Worm (Caenorhabditis elegans) whole organism, young adult: ENCODE results near the gene ugt-21.
A peak's percentile ranks its signal among the peaks of the same experiment; 100 is the strongest.

Source experiments
- B0019.2 ChIP-seq: fragments of 200-800 bp; sonication (Bioruptor generic); conservative IDR thresholded peaks from 2 replicates; pipeline ENCODE4 v1.3.6; 2022; ENCODE audit warnings: missing genetic modification reagents, missing genetic modification characterization, missing compliant biosample characterization
- F52B5.7 ChIP-seq: sonication (generic microtip); optimal IDR thresholded peaks from 2 replicates; lab custom pipeline; 2016; ENCODE audit warnings: mild to moderate bottlenecking, missing genetic modification characterization, missing compliant biosample characterization
- F57A8.1 ChIP-seq: fragments of 200-800 bp; sonication (Bioruptor generic); optimal IDR thresholded peaks from 2 replicates; lab custom pipeline; 2018; ENCODE audit warnings: mild to moderate bottlenecking, missing genetic modification characterization, moderate library complexity, missing compliant biosample characterization
- K11D2.4 ChIP-seq: fragments of 200-800 bp; sonication (Bioruptor generic); IDR thresholded peaks from 2 replicates; pipeline ENCODE4 v1.3.6; 2022; ENCODE audit warnings: missing genetic modification reagents, missing genetic modification characterization, missing compliant biosample characterization
- T26A5.8 ChIP-seq: sonication (generic microtip); optimal IDR thresholded peaks from 2 replicates; lab custom pipeline; 2016; ENCODE audit warnings: missing genetic modification characterization, missing compliant biosample characterization
- Y53G8AR.9 ChIP-seq: fragments of 200-800 bp; sonication (Bioruptor generic); conservative IDR thresholded peaks from 2 replicates; pipeline ENCODE4 v1.3.6; 2022; ENCODE audit warnings: missing genetic modification reagents, missing genetic modification characterization, missing compliant biosample characterization
- Y67H2A.10 ChIP-seq: fragments of 200-800 bp; sonication (Bioruptor generic); conservative IDR thresholded peaks from 2 replicates; pipeline ENCODE4 v1.3.6; 2022; ENCODE audit warnings: missing genetic modification reagents, missing genetic modification characterization, missing compliant biosample characterization
- akir-1 ChIP-seq: fragments of 200-800 bp; sonication (Bioruptor generic); optimal IDR thresholded peaks from 2 replicates; lab custom pipeline; 2018; ENCODE audit warnings: mild to moderate bottlenecking, missing genetic modification characterization, moderate library complexity, missing compliant biosample characterization
- ama-1 ChIP-seq, 3 experiments: fragments of 150-350 bp in 1 of 3; sonication (generic microtip) in 2 of 3; optimal IDR thresholded peaks; 2 replicates each; lab custom pipeline; 2014 to 2018; ENCODE audit warnings: missing biosample characterization in 2 of 3, missing genetic modification characterization in 2 of 3, missing genetic modification reagents in 2 of 3
- aptf-2 ChIP-seq: fragments of 200-800 bp; sonication (Bioruptor generic); conservative IDR thresholded peaks from 2 replicates; pipeline ENCODE4 v1.3.6; 2022; ENCODE audit warnings: missing genetic modification reagents, missing genetic modification characterization, missing compliant biosample characterization
- aptf-3 ChIP-seq: fragments of 200-800 bp; sonication (Bioruptor generic); IDR thresholded peaks from 2 replicates; pipeline ENCODE4 v1.3.6; 2022; ENCODE audit warnings: missing genetic modification characterization, missing compliant biosample characterization
- ccch-3 ChIP-seq: fragments of 200-800 bp; sonication (Bioruptor generic); optimal IDR thresholded peaks from 2 replicates; lab custom pipeline; 2018; ENCODE audit warnings: mild to moderate bottlenecking, missing genetic modification characterization, missing compliant biosample characterization
- cebp-1 ChIP-seq, 2 experiments: fragments of 200-800 bp in 1 of 2; sonication (Bioruptor generic) in 1 of 2; sonication (generic microtip) in 1 of 2; IDR thresholded peaks in 1 of 2; optimal IDR thresholded peaks in 1 of 2; 2 replicates each; pipeline versions ENCODE4 v1.3.6 to Lab custom; 2017 to 2022; ENCODE audit warnings: missing compliant biosample characterization in 2 of 2, missing genetic modification characterization in 2 of 2, mild to moderate bottlenecking in 1 of 2, missing genetic modification reagents in 1 of 2, moderate library complexity in 1 of 2
- ceh-91 ChIP-seq: fragments of 200-800 bp; sonication (Bioruptor generic); IDR thresholded peaks from 2 replicates; pipeline ENCODE4 v1.3.6; 2022; ENCODE audit warnings: missing genetic modification reagents, missing genetic modification characterization, missing compliant biosample characterization
- hlh-26 ChIP-seq: fragments of 200-800 bp; sonication (Bioruptor generic); conservative IDR thresholded peaks from 2 replicates; pipeline ENCODE4 v1.3.6; 2022; ENCODE audit warnings: missing genetic modification reagents, missing genetic modification characterization, missing compliant biosample characterization
- let-607 ChIP-seq, 2 experiments: fragments of 200-800 bp in 1 of 2; sonication (Bioruptor generic) in 1 of 2; sonication (generic microtip) in 1 of 2; optimal IDR thresholded peaks; 2 replicates each; lab custom pipeline; 2016 to 2018; ENCODE audit warnings: mild to moderate bottlenecking in 2 of 2, missing compliant biosample characterization in 2 of 2, missing genetic modification characterization in 2 of 2, moderate library complexity in 2 of 2, missing genotype in 1 of 2
- lin-40 ChIP-seq: sonication (generic microtip); optimal IDR thresholded peaks from 2 replicates; lab custom pipeline; 2016; ENCODE audit warnings: missing genetic modification characterization, mild to moderate bottlenecking, missing compliant biosample characterization, missing genotype, missing genetic modification reagents
- lir-1 ChIP-seq: fragments of 200-800 bp; sonication (Bioruptor generic); conservative IDR thresholded peaks from 2 replicates; pipeline ENCODE4 v1.3.6; 2022; ENCODE audit warnings: missing genetic modification reagents, missing genetic modification characterization, missing compliant biosample characterization
- madf-8 ChIP-seq: fragments of 200-800 bp; sonication (Bioruptor generic); conservative IDR thresholded peaks from 2 replicates; pipeline ENCODE4 v1.3.6; 2022; ENCODE audit warnings: missing genetic modification reagents, missing genetic modification characterization, missing compliant biosample characterization
- mxl-1 ChIP-seq: sonication (generic microtip); optimal IDR thresholded peaks from 2 replicates; lab custom pipeline; 2016; ENCODE audit warnings: missing genetic modification characterization, missing compliant biosample characterization
- nfya-1 ChIP-seq: sonication (generic microtip); optimal IDR thresholded peaks from 2 replicates; lab custom pipeline; 2017; ENCODE audit warnings: antibody characterized with exemption, missing compliant biosample characterization, missing genetic modification characterization, borderline replicate concordance; ENCODE audit not compliant: insufficient read depth
- nhr-80 ChIP-seq: sonication (generic microtip); optimal IDR thresholded peaks from 2 replicates; lab custom pipeline; 2016; ENCODE audit warnings: missing genetic modification characterization, missing compliant biosample characterization
- snpc-1.3 ChIP-seq: sonication (generic microtip); optimal IDR thresholded peaks from 2 replicates; lab custom pipeline; 2017; ENCODE audit warnings: missing genetic modification characterization, mild to moderate bottlenecking, missing compliant biosample characterization, antibody characterized with exemption, moderate library complexity, missing genotype, missing genetic modification reagents; ENCODE audit not compliant: insufficient read depth
- snpc-3.4 ChIP-seq: sonication (generic microtip); optimal IDR thresholded peaks from 2 replicates; lab custom pipeline; 2017; ENCODE audit warnings: missing genetic modification characterization, mild to moderate bottlenecking, missing compliant biosample characterization, antibody characterized with exemption, moderate library complexity, missing genotype, missing genetic modification reagents
- sptf-2 ChIP-seq: fragments of 200-800 bp; sonication (Bioruptor generic); optimal IDR thresholded peaks from 2 replicates; lab custom pipeline; 2018; ENCODE audit warnings: mild to moderate bottlenecking, missing genetic modification characterization, missing compliant biosample characterization
- tlf-1 ChIP-seq: fragments of 200-800 bp; sonication (Bioruptor generic); optimal IDR thresholded peaks from 2 replicates; lab custom pipeline; 2018; ENCODE audit warnings: mild to moderate bottlenecking, missing genetic modification characterization, missing compliant biosample characterization
- unc-62 ChIP-seq: fragments of 150-350 bp; optimal IDR thresholded peaks from 2 replicates; lab custom pipeline; 2014; ENCODE audit warnings: missing biosample characterization, missing genetic modification reagents, missing genetic modification characterization
- zim-3 ChIP-seq: sonication (generic microtip); optimal IDR thresholded peaks from 2 replicates; lab custom pipeline; 2017; ENCODE audit warnings: mild to moderate bottlenecking, missing genetic modification characterization, moderate library complexity, missing compliant biosample characterization
- ztf-26 ChIP-seq: sonication (generic microtip); optimal IDR thresholded peaks from 2 replicates; lab custom pipeline; 2017; ENCODE audit warnings: missing genetic modification characterization, missing compliant biosample characterization

The ugt-21 gene

DNA sequence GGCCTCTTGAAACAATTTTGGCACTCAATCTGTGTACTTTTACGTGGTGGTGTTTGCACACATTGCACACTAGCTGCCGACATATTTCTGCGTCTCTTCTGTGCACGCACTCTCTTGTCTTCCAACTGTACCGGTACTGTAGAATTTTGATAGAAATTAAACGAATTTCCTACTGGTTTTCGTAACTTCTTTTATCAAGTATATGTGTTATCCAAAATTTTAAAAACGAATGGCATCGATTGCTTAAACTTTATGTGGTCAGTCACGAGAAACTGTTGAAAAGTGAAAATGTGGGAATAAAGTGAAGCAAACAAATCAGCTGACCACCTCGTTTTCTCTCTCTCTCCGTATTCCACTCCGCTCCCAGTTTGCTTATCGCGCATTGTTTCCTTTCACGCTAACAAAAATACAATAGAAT, 13.3 kb downstream of the ugt-21 start (continued):
- TF ChIP-seq ccch-3 (GFP tag; lab: Kevin White, UChicago), result no peak
- TF ChIP-seq sptf-2 (GFP tag; lab: Kevin White, UChicago), result no peak
- TF ChIP-seq let-607 (tag; optimal IDR thresholded peaks at IDR 0.05; lab: Kevin White, UChicago), result no peak
- TF ChIP-seq, all 124 proteins: peak for 22

DNA sequence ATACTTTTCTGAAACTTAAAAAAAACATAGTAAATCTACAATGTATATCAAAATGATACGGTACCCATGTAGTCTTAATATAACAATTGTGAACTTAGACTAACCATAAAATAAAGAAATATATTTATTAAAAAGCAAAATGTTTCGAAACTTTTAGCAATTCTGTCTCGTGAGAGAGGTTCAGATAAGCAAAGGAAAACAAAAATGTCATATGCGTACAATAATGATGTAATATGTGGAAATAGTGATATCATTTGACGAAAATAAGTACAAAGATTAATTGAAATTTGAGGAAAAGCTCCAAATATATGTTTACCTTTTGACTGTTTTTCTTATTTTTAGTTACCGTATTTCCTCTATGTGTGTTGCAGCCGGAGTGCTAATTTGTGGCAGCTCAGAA, 14.0 kb downstream of the ugt-21 start:
- TF ChIP-seq cebp-1 (GFP tag; IDR thresholded peaks at IDR 0.05; lab: Robert Waterston, UW) (peak; percentile 70; the same call in 1 of the 2 replicates), cebp-1 (tag; optimal IDR thresholded peaks at IDR 0.05; lab: Kevin White, UChicago) (peak; percentile 81), unc-62 (GFP tag; lab: Kevin White, UChicago) (peak; percentile 76), nfya-1 (tag; lab: Kevin White, UChicago) (no peak), lin-40 (no peak), snpc-1.3 (tag; lab: Kevin White, UChicago) (no peak), madf-8 (GFP tag; lab: Robert Waterston, UW) (no peak), T26A5.8 (tag; lab: Kevin White, UChicago) (no peak)

DNA sequence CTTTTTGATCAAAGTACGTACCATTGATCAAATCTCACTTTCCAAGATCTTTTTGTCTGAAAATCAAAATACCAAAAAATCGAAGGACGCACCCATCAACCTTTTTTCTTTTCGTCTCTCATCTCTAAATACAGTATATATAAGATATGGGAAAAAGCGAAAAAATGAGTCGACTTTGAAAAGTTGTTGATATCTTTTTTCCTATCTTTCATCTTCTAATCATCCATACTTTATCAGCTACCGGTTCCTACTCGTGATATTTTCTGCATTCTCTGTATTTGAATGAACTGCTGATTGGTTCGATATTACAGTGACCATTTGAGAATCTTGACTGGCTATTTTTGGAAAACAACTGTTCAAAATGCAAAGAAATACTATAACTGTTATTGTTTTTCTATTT, 16.7 kb downstream of the ugt-21 start, which contains the start of gene C33A12.19:
Gene C33A12.19 (plus strand): TSS at position 169 of the 400 bp plus-strand sequence.
- TF ChIP-seq lin-40 (peak; percentile 21), ama-1 (optimal IDR thresholded peaks at IDR 0.05; lab: Kevin White, UChicago) (peak; percentile 12), ama-1 (GFP tag; optimal IDR thresholded peaks at IDR 0.05; lab: Kevin White, UChicago) (no peak), F57A8.1 (GFP tag; lab: Kevin White, UChicago) (no peak)

DNA sequence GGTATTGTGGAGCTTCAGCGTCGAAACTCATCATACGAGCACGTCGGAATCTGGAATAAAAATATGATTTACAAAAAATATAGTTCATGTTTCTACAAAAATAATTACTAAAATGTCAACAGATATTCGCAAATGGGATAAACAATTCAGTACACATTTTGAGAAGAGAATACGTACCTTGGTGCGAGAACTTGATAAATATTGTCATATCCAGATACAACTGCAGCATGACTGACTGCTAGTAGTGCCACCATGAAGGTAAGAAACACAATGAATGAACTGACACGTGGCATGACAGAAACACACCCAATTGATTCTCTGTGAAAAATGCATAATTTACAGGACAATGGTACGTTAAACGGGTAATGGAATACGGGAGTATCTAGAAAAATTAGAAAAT, 18.5 kb downstream of the ugt-21 start, which contains the start of gene nlp-35:
Gene nlp-35 (minus strand): TSS at position 319 of the 400 bp plus-strand sequence.
- TF ChIP-seq ztf-26 (peak; percentile 40), B0019.2 (GFP tag; lab: Robert Waterston, UW) (no peak)

DNA sequence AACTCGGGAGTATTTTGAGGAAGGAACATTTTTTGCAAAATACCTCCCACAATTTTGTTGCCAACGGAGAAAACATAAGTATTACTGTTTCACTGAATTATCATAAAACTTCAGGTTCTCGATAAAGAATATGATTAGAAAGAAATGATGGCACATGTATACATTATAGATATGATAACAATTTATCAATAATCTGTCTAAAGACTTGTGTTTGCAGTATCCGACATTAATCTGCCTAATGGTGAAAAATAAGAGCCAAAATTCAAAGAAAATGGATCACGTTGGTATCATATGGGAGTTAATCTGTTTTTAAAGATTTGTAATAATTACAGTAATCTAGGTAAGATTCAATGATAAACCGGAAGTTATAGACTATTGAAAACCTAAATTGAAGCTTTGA, 20.5 kb downstream of the ugt-21 start:
- TF ChIP-seq akir-1 (GFP tag; lab: Kevin White, UChicago), result no peak
- TF ChIP-seq ceh-91 (GFP tag; lab: Robert Waterston, UW), result no peak
- no peak for TF ChIP-seq aptf-2 (GFP tag; lab: Robert Waterston, UW)
- no peak for TF ChIP-seq aptf-3
- TF ChIP-seq lir-1 (GFP tag; lab: Robert Waterston, UW), result no peak
- no peak for TF ChIP-seq Y67H2A.10
- no peak for TF ChIP-seq mxl-1
- no peak for TF ChIP-seq hlh-26 (GFP tag; lab: Robert Waterston, UW)
- no peak for TF ChIP-seq zim-3
- no peak for TF ChIP-seq nhr-80 (tag; lab: Kevin White, UChicago)
- TF ChIP-seq tlf-1 (GFP tag; lab: Kevin White, UChicago), result no peak
- no peak for TF ChIP-seq cebp-1 (GFP tag; IDR thresholded peaks at IDR 0.05; lab: Robert Waterston, UW)
- no peak for TF ChIP-seq cebp-1 (tag; optimal IDR thresholded peaks at IDR 0.05; lab: Kevin White, UChicago)
- TF ChIP-seq lin-40, result no peak
- no peak for TF ChIP-seq unc-62 (GFP tag; lab: Kevin White, UChicago)
- no peak for TF ChIP-seq F52B5.7 (tag; lab: Kevin White, UChicago)
- no peak for TF ChIP-seq Y53G8AR.9 (GFP tag; lab: Robert Waterston, UW)
- TF ChIP-seq snpc-3.4 (tag; lab: Kevin White, UChicago), result no peak
- no peak for TF ChIP-seq snpc-1.3 (tag; lab: Kevin White, UChicago)
- no peak for TF ChIP-seq K11D2.4 (GFP tag; lab: Robert Waterston, UW)
